Fruit fly (Drosophila melanogaster) Kc167 (cell line): Measurements from ENCODE around the gene UQCR-14.

Experiments used
- Myc ChIP-seq: fragments of >200 bp; optimal IDR thresholded peaks from 2 replicates; lab custom pipeline; 2017; ENCODE audit warnings: missing external identifiers
- Sin3A ChIP-seq: fragments of >200 bp; optimal IDR thresholded peaks from 2 replicates; lab custom pipeline; 2018; ENCODE audit warnings: missing external identifiers
- h ChIP-seq: fragments of >200 bp; optimal IDR thresholded peaks from 3 replicates; lab custom pipeline; 2018; ENCODE audit warnings: missing external identifiers
- insv ChIP-seq: fragments of >200 bp; optimal IDR thresholded peaks from 3 replicates; lab custom pipeline; 2018; ENCODE audit warnings: missing external identifiers
- psq ChIP-seq: fragments of >200 bp; optimal IDR thresholded peaks from 2 replicates; lab custom pipeline; 2017; ENCODE audit warnings: missing external identifiers
- ttk ChIP-seq: sonication (Bioruptor generic); optimal IDR thresholded peaks from 2 replicates; lab custom pipeline; 2017; ENCODE audit warnings: missing external identifiers

The UQCR-14 gene

dm6 chrX:16308953-16309352 lies 22.9 kb downstream of the UQCR-14 start:
- no peak for TF ChIP-seq Sin3A (lab: Kevin White, UChicago)
- no peak for TF ChIP-seq h (lab: Kevin White, UChicago)
- no peak for TF ChIP-seq Myc (lab: Kevin White, UChicago)
- no peak for TF ChIP-seq insv (lab: Kevin White, UChicago)
- no peak for TF ChIP-seq ttk
- no peak for TF ChIP-seq psq (lab: Kevin White, UChicago)

- TF ChIP-seq insv (lab: Kevin White, UChicago), result no peak
- no peak for TF ChIP-seq Myc (lab: Kevin White, UChicago)
- TF ChIP-seq ttk, result no peak
- no peak for TF ChIP-seq Sin3A (lab: Kevin White, UChicago)
- TF ChIP-seq psq (lab: Kevin White, UChicago), result no peak
- TF ChIP-seq h (lab: Kevin White, UChicago), result no peak
Observed at dm6 chrX:16309764-16310163, 23.7 kb downstream of the UQCR-14 start.

- no peak for TF ChIP-seq ttk
- TF ChIP-seq psq (lab: Kevin White, UChicago), result no peak
- TF ChIP-seq Sin3A (lab: Kevin White, UChicago), result no peak
- TF ChIP-seq Myc (lab: Kevin White, UChicago), result no peak
- TF ChIP-seq insv (lab: Kevin White, UChicago), result no peak
- TF ChIP-seq h (lab: Kevin White, UChicago), result no peak
Observed at dm6 chrX:16313078-16313875, 27.2 kb downstream of the UQCR-14 start, which contains the start of the genes CG9915 and SWIP. Gene CG9915 (minus strand): TSS chrX:16313138. Gene SWIP (plus strand): TSS chrX:16313709.

- TF ChIP-seq h (lab: Kevin White, UChicago), result no peak
- no peak for TF ChIP-seq Sin3A (lab: Kevin White, UChicago)
- no peak for TF ChIP-seq Myc (lab: Kevin White, UChicago)
- no peak for TF ChIP-seq ttk
- no peak for TF ChIP-seq insv (lab: Kevin White, UChicago)
- no peak for TF ChIP-seq psq (lab: Kevin White, UChicago)
Observed at dm6 chrX:16318858-16319557, 32.9 kb downstream of the UQCR-14 start.

dm6 chrX:16319558-16319924 lies 33.5 kb downstream of the UQCR-14 start:
- TF ChIP-seq Sin3A (lab: Kevin White, UChicago), result no peak
- no peak for TF ChIP-seq psq (lab: Kevin White, UChicago)
- no peak for TF ChIP-seq ttk
- TF ChIP-seq h (lab: Kevin White, UChicago), result no peak

dm6 chrX:16320197-16320921 lies 34.3 kb downstream of the UQCR-14 start, which contains the start of gene Cyp1:
Gene Cyp1 (minus strand): TSS chrX:16320370.
- no peak for TF ChIP-seq h (lab: Kevin White, UChicago)
- no peak for TF ChIP-seq Myc (lab: Kevin White, UChicago)
- TF ChIP-seq Sin3A (lab: Kevin White, UChicago), result no peak
- TF ChIP-seq ttk, result no peak
- no peak for TF ChIP-seq psq (lab: Kevin White, UChicago)
- no peak for TF ChIP-seq insv (lab: Kevin White, UChicago)

dm6 chrX:16321037-16321436 lies 34.9 kb downstream of the UQCR-14 start:
- TF ChIP-seq psq (lab: Kevin White, UChicago) (no peak), Sin3A (lab: Kevin White, UChicago) (no peak), ttk (no peak), Myc (lab: Kevin White, UChicago) (no peak), h (lab: Kevin White, UChicago) (no peak), insv (lab: Kevin White, UChicago) (no peak)

- no peak for TF ChIP-seq h (lab: Kevin White, UChicago)
- no peak for TF ChIP-seq insv (lab: Kevin White, UChicago)
- no peak for TF ChIP-seq psq (lab: Kevin White, UChicago)
- no peak for TF ChIP-seq Myc (lab: Kevin White, UChicago)
- TF ChIP-seq Sin3A (lab: Kevin White, UChicago), result no peak
- no peak for TF ChIP-seq ttk
Observed at dm6 chrX:16323063-16323462, 37.0 kb downstream of the UQCR-14 start, which contains the start of the genes CG9917 and CG32579. Gene CG9917 (minus strand): TSS chrX:16323231. Gene CG32579 (plus strand): TSS chrX:16323286.

- no peak for TF ChIP-seq Myc (lab: Kevin White, UChicago)
Observed at dm6 chrX:16323536-16323935, 37.4 kb downstream of the UQCR-14 start.

- TF ChIP-seq h (lab: Kevin White, UChicago) (no peak), Myc (lab: Kevin White, UChicago) (no peak), insv (lab: Kevin White, UChicago) (no peak), Sin3A (lab: Kevin White, UChicago) (no peak), psq (lab: Kevin White, UChicago) (no peak), ttk (no peak)
Observed at dm6 chrX:16325472-16325871, 39.4 kb downstream of the UQCR-14 start, which contains the start of gene CalpC. Gene CalpC (plus strand): TSS chrX:16325763.

- TF ChIP-seq insv (lab: Kevin White, UChicago) (no peak), Myc (lab: Kevin White, UChicago) (no peak), ttk (no peak), Sin3A (lab: Kevin White, UChicago) (no peak), h (lab: Kevin White, UChicago) (no peak), psq (lab: Kevin White, UChicago) (no peak)
Observed at dm6 chrX:16330659-16331058, 44.6 kb downstream of the UQCR-14 start, which contains the start of gene CG9919. Gene CG9919 (minus strand): TSS chrX:16330759.
